Worm (Caenorhabditis elegans) whole organism, L2 larva: Measurements from ENCODE around the gene Y39A3CL.4.
A peak's percentile ranks its signal among the peaks of the same experiment; 100 is the strongest.

Experiments used
- F13H6.1 ChIP-seq: sonication (generic microtip); optimal IDR thresholded peaks from 2 replicates; lab custom pipeline; 2016; ENCODE audit warnings: missing genetic modification characterization, missing compliant biosample characterization
- Y55F3AM.14 ChIP-seq: fragments of 200-800 bp; sonication (Bioruptor generic); optimal IDR thresholded peaks from 2 replicates; lab custom pipeline; 2018; ENCODE audit warnings: mild to moderate bottlenecking, missing genetic modification characterization, missing compliant biosample characterization
- ZK546.5 ChIP-seq: sonication (generic microtip); optimal IDR thresholded peaks from 2 replicates; lab custom pipeline; 2017; ENCODE audit warnings: missing biosample characterization, missing genetic modification characterization
- alr-1 ChIP-seq: fragments of 150-350 bp; optimal IDR thresholded peaks from 2 replicates; lab custom pipeline; 2014; ENCODE audit warnings: missing biosample characterization, missing genetic modification characterization
- ama-1 ChIP-seq: fragments of 150-350 bp; optimal IDR thresholded peaks from 2 replicates; lab custom pipeline; 2018; ENCODE audit warnings: inconsistent platforms
- blmp-1 ChIP-seq: sonication (generic microtip); optimal IDR thresholded peaks from 2 replicates; lab custom pipeline; 2017; ENCODE audit warnings: missing genetic modification characterization, mild to moderate bottlenecking, missing compliant biosample characterization, antibody characterized with exemption, moderate library complexity; ENCODE audit not compliant: insufficient read depth
- ceh-16 ChIP-seq: fragments of 150-350 bp; optimal IDR thresholded peaks from 2 replicates; lab custom pipeline; 2014; ENCODE audit warnings: missing biosample characterization, missing genetic modification characterization
- crh-2 ChIP-seq: sonication (generic microtip); optimal IDR thresholded peaks from 2 replicates; lab custom pipeline; 2017; ENCODE audit warnings: missing biosample characterization, missing genetic modification characterization
- dmd-4 ChIP-seq: sonication (generic microtip); optimal IDR thresholded peaks from 2 replicates; lab custom pipeline; 2017; ENCODE audit warnings: missing biosample characterization, missing genetic modification characterization
- egl-27 ChIP-seq: sonication (generic microtip); optimal IDR thresholded peaks from 3 replicates; lab custom pipeline; 2017; ENCODE audit warnings: missing biosample characterization, missing genetic modification reagents, missing genetic modification characterization
- elt-1 ChIP-seq: fragments of 150-350 bp; optimal IDR thresholded peaks from 2 replicates; lab custom pipeline; 2014; ENCODE audit warnings: missing biosample characterization, missing genetic modification characterization
- elt-3 ChIP-seq: sonication (generic microtip); optimal IDR thresholded peaks from 2 replicates; lab custom pipeline; 2017; ENCODE audit warnings: missing biosample characterization, missing genetic modification characterization
- fos-1 ChIP-seq: fragments of 150-350 bp; optimal IDR thresholded peaks from 2 replicates; lab custom pipeline; 2014; ENCODE audit warnings: missing biosample characterization, missing genetic modification characterization
- lin-39 ChIP-seq: fragments of 150-350 bp; optimal IDR thresholded peaks from 2 replicates; lab custom pipeline; 2014; ENCODE audit warnings: missing biosample characterization, missing genetic modification reagents, missing genetic modification characterization
- lsy-2 ChIP-seq, 2 experiments: fragments of 150-350 bp in 1 of 2; sonication (generic microtip) in 1 of 2; optimal IDR thresholded peaks; 2 replicates each; lab custom pipeline; 2014 to 2017; ENCODE audit warnings: missing biosample characterization in 2 of 2, missing genetic modification characterization in 2 of 2
- mab-5 ChIP-seq: fragments of 150-350 bp; optimal IDR thresholded peaks from 2 replicates; lab custom pipeline; 2014; ENCODE audit warnings: missing biosample characterization, missing genetic modification characterization
- mbf-1 ChIP-seq: sonication (generic microtip); optimal IDR thresholded peaks from 2 replicates; lab custom pipeline; 2017; ENCODE audit warnings: missing biosample characterization, missing genetic modification characterization
- nhr-10 ChIP-seq: sonication (generic microtip); optimal IDR thresholded peaks from 2 replicates; lab custom pipeline; 2017; ENCODE audit warnings: missing biosample characterization, missing genetic modification characterization
- nhr-11 ChIP-seq: fragments of 150-350 bp; optimal IDR thresholded peaks from 2 replicates; lab custom pipeline; 2014; ENCODE audit warnings: missing biosample characterization, missing genetic modification characterization
- nhr-129 ChIP-seq: fragments of 150-350 bp; optimal IDR thresholded peaks from 2 replicates; lab custom pipeline; 2014; ENCODE audit warnings: missing biosample characterization, missing genetic modification characterization
- nhr-23 ChIP-seq: fragments of 150-350 bp; optimal IDR thresholded peaks from 2 replicates; lab custom pipeline; 2014; ENCODE audit warnings: missing biosample characterization, missing genetic modification reagents, missing genetic modification characterization
- nhr-237 ChIP-seq: fragments of 150-350 bp; optimal IDR thresholded peaks from 2 replicates; lab custom pipeline; 2014; ENCODE audit warnings: missing biosample characterization, missing genetic modification characterization
- nhr-25 ChIP-seq: fragments of 150-350 bp; sonication (generic microtip); optimal IDR thresholded peaks from 3 replicates; lab custom pipeline; 2014; ENCODE audit warnings: missing biosample characterization, missing genetic modification characterization
- nhr-6 ChIP-seq: fragments of 150-350 bp; optimal IDR thresholded peaks from 2 replicates; lab custom pipeline; 2014; ENCODE audit warnings: missing biosample characterization, missing genetic modification characterization
- nhr-77 ChIP-seq: fragments of 150-350 bp; optimal IDR thresholded peaks from 2 replicates; lab custom pipeline; 2014; ENCODE audit warnings: missing biosample characterization, missing genetic modification characterization
- sem-4 ChIP-seq: fragments of 150-350 bp; optimal IDR thresholded peaks from 2 replicates; lab custom pipeline; 2014; ENCODE audit warnings: missing biosample characterization, missing genetic modification reagents, missing genetic modification characterization
- skn-1 ChIP-seq: sonication (generic microtip); optimal IDR thresholded peaks from 2 replicates; lab custom pipeline; 2017; ENCODE audit warnings: missing biosample characterization, missing genetic modification characterization
- sma-3 ChIP-seq: sonication (generic microtip); optimal IDR thresholded peaks from 2 replicates; lab custom pipeline; 2016; ENCODE audit warnings: missing genetic modification reagents, missing genetic modification characterization, missing compliant biosample characterization
- snpc-4 ChIP-seq: fragments of 150-350 bp; optimal IDR thresholded peaks from 2 replicates; lab custom pipeline; 2014; ENCODE audit warnings: missing biosample characterization, missing genetic modification characterization
- unc-39 ChIP-seq: fragments of 150-350 bp; optimal IDR thresholded peaks from 2 replicates; lab custom pipeline; 2014; ENCODE audit warnings: missing biosample characterization, missing genetic modification characterization
- unc-55 ChIP-seq: fragments of 150-350 bp; sonication (generic microtip); optimal IDR thresholded peaks from 3 replicates; lab custom pipeline; 2014; ENCODE audit warnings: missing biosample characterization, missing genetic modification reagents, missing genetic modification characterization
- zag-1 ChIP-seq: fragments of 150-350 bp; optimal IDR thresholded peaks from 2 replicates; lab custom pipeline; 2014; ENCODE audit warnings: missing biosample characterization, missing genetic modification characterization
- ztf-1 ChIP-seq: fragments of 200-800 bp; sonication (Bioruptor generic); conservative IDR thresholded peaks from 2 replicates; pipeline ENCODE4 v1.3.6; 2022; ENCODE audit warnings: missing genetic modification characterization, missing compliant biosample characterization

Y39A3CL.4 gene

DNA sequence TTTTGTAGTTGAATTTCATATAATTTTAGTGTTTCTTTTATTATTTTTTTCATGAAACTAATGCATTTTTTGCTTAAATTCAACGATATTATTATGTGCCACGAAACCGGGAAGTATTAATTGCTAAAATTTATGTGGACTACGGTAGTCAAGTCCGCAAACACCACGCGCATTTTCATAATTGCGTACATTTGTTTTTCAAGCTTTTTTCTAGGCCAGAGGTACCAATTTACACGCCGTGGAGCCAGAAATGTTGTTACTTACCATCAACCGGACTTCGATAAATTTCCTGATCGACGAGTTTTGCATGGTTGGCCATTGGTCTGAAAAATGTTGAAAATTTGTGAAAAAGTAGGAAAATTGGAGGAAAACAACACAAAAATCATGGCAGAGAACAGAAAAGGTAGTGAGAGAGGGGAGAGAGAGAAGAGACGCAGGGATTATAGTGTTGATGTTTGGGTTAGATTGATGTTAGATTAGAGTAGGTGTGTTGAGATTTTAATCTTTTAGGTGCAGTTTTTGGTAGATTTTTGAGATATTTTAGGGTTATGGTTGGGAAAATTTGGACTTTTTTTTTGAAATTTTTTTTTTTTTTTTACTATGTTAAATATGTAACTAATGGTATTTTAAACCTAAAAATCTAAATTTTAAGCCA is 40.3 kb upstream of the Y39A3CL.4 start, which contains the start of gene clp-4:
Gene clp-4 (minus strand): TSS at position 323 of the 655 bp plus-strand sequence.
- no peak for TF ChIP-seq sma-3 (GFP tag; lab: Kevin White, UChicago)
- peak in 1 of 2 experiments; percentile 29 for TF ChIP-seq lsy-2 (tag; optimal IDR thresholded peaks at IDR 0.05; lab: Kevin White, UChicago)
- no peak for TF ChIP-seq nhr-129 (tag; lab: Kevin White, UChicago)
- TF ChIP-seq unc-55 (GFP tag; lab: Kevin White, UChicago): peak; percentile 6
- TF ChIP-seq nhr-25 (tag; lab: Kevin White, UChicago): peak; percentile 52
- peak; percentile 42 for TF ChIP-seq elt-1 (tag; lab: Kevin White, UChicago)

DNA sequence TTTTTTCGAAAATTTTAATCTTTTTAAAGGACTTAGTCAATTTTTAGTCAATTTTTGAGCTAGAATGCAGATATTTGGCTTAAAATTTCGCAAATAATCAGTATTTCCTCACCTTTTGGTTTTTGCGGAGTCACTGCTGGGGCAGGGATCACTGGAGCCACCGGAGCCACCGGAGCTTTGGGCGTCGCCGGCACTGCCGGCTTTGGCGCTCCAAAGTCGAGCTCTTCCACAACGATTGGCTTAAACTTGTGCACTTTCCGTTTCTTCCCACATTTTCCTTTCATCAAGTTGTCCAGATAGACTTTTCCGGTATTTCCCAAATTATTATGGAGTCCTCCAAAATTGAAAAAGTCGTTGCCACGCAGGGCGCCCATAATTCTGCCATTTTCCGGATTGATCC is 36.4 kb upstream of the Y39A3CL.4 start:
- no peak for TF ChIP-seq nhr-25 (tag; lab: Kevin White, UChicago)
- no peak for TF ChIP-seq ZK546.5 (tag; lab: Kevin White, UChicago)
- no peak for TF ChIP-seq crh-2 (tag; lab: Kevin White, UChicago)
- no peak for TF ChIP-seq ama-1 (lab: Kevin White, UChicago)
- no peak for TF ChIP-seq ceh-16 (tag; lab: Kevin White, UChicago)
- no peak for TF ChIP-seq F13H6.1 (tag; lab: Kevin White, UChicago)
- no peak for TF ChIP-seq nhr-77 (tag; lab: Kevin White, UChicago)
- TF ChIP-seq egl-27: no peak
- no peak for TF ChIP-seq nhr-10 (tag; lab: Kevin White, UChicago)
- no peak for TF ChIP-seq mbf-1 (tag; lab: Kevin White, UChicago)

DNA sequence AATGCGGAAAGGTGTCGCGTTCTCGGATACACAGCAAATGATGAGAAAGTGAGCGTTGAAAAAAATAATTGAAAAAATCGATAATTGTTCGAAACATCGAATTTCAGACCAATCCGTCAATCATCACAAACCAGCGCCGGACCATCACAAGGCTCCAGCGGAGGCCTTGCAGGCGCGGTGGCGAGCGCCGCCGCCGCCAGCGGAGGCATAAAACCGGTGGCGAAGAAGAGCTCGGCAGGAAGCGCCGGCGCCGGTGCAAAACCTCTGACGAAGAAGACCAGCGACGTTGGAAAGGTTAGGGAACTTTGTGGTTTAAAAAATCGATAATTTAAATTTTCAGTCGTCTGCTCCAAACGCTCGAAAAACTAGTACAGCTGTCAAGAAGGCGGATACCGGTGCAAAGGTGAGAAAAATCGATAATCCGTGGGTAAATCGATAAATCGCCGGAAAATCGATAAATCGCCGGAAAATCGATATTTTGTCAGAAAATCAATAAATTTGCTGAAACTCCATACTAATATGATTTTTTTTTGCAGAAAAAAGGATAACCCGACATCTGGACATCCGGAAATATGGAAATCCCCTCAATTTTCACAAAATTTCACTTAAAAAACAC is 28.4 kb upstream of the Y39A3CL.4 start:
- TF ChIP-seq unc-39 (tag; lab: Kevin White, UChicago): no peak
- no peak for TF ChIP-seq elt-3
- no peak for TF ChIP-seq nhr-25 (tag; lab: Kevin White, UChicago)
- TF ChIP-seq fos-1 (tag; lab: Kevin White, UChicago): no peak
- TF ChIP-seq lin-39 (tag; lab: Kevin White, UChicago): no peak
- no peak for TF ChIP-seq alr-1 (tag; lab: Kevin White, UChicago)

DNA sequence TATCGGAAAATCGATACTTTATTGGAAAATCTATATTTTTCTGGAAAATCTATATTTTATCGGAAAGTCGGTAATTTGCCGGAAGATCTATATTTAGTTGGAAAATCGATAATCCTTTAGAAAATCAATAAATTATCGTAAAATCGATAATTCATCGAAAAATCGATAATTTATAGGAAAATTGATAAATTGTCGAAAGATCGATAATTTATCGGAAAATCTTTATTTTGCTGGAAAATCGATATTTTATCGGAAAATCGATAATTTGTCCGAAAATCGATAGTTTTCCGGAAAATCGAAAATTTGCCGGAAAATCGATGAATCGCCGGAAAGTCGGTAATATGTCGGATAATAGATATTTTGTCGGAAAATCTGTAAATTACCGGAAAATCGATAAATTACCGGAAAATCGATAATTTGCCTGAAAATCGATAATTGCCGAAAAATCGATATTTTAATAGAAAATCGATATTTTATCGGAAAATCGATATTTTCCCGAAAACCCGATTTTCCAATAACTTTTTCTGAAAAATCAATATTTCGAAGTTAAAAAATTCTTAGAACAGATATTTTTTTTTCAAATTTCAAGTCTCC is 27.6 kb upstream of the Y39A3CL.4 start:
- no peak for TF ChIP-seq unc-55 (GFP tag; lab: Kevin White, UChicago)
- peak; percentile 9 for TF ChIP-seq zag-1

DNA sequence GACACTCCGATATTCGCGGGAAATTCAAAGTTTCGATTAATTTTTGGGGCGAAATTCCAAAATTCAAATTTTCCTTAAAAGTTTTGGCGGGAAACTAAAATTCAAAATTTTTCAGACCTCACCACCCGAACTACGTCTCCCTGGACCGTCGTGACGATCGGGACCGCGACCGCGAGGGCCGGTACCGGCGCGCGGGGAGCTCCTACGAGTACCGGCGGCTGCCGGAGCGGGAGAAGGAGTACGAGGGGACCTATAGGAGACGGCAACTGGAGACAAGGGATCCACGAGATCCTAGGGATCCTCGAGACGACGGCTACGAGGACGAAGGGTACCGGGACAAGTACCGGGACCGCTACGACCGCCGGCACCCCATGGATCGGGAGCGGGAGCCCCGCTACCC is 26.6 kb upstream of the Y39A3CL.4 start:
- TF ChIP-seq alr-1 (tag; lab: Kevin White, UChicago) (no peak), nhr-23 (tag; lab: Kevin White, UChicago) (no peak), nhr-6 (tag; lab: Kevin White, UChicago) (no peak), nhr-77 (tag; lab: Kevin White, UChicago) (no peak), elt-1 (tag; lab: Kevin White, UChicago) (no peak), Y55F3AM.14 (GFP tag; lab: Kevin White, UChicago) (no peak), sem-4 (tag; lab: Kevin White, UChicago) (no peak), elt-3 (no peak), skn-1 (tag; lab: Kevin White, UChicago) (no peak), zag-1 (no peak), blmp-1 (tag; lab: Kevin White, UChicago) (no peak), mab-5 (tag; lab: Kevin White, UChicago) (no peak), ztf-1 (GFP tag; lab: Robert Waterston, UW) (no peak), crh-2 (tag; lab: Kevin White, UChicago) (no peak), nhr-11 (tag; lab: Kevin White, UChicago) (no peak), nhr-237 (no peak), snpc-4 (no peak), dmd-4 (tag; lab: Kevin White, UChicago) (no peak), unc-55 (GFP tag; lab: Kevin White, UChicago) (no peak)
- TF ChIP-seq, all 48 proteins: peak for 0
